Fruit fly (Drosophila melanogaster): Measurements from ENCODE around the gene CG6761.
A peak's percentile ranks its signal among the peaks of the same experiment; 100 is the strongest.

Gene CG6761

DNA sequence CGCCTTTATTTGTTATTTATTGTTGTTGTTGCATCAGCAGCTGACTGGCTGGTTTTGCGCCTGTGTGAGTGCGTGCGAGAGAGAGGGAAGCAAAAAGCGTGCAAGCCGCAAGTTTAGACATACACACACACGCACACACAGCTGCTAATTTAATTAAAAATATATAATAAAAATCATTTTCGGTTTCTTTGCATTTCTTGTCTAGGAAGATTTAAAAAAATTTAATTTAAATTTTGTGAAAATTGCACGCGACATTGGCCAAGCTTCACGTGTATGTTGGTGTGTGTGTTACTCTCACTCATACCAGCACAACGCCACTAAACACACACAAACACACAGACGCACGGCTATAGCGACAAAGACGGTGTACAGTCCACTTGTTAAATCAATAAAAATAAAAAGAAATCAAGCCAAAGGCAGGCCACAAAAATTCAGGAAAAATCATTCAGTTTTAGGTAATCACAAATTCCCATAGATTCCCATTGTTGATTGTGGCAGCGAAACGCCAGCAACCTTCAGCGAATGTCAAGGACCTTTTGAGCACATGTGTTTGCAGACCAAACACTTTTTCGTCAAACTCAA lies 9.8 kb downstream of the CG6761 start:
- no peak for TF ChIP-seq CG11723 (GFP tag; optimal IDR thresholded peaks at IDR 0.05)
- TF ChIP-seq dysf (GFP tag; IDR thresholded peaks at IDR 0.05), result no peak
- no peak for TF ChIP-seq Meics (GFP tag; optimal IDR thresholded peaks at IDR 0.05)
- TF ChIP-seq CG34224 (GFP tag; IDR thresholded peaks at IDR 0.05; ENCODE audit: partially characterized antibody), result no peak
- TF ChIP-seq CG1647 (GFP tag; optimal IDR thresholded peaks at IDR 0.05), result no peak
- peak; percentile 36 for TF ChIP-seq unpg (GFP tag; optimal IDR thresholded peaks at IDR 0.05)
- TF ChIP-seq odd (GFP tag; optimal IDR thresholded peaks at IDR 0.05), result no peak
- peak; percentile 60; the same call in 1 of the 2 replicates for TF ChIP-seq CG32532 (GFP tag; IDR thresholded peaks at IDR 0.05)
- TF ChIP-seq CG4360 (GFP tag; IDR thresholded peaks at IDR 0.05), result peak; percentile 67
- TF ChIP-seq CG10366 (GFP tag; IDR thresholded peaks at IDR 0.05), result peak; percentile 37; the same call in 1 of the 2 replicates
- peak; percentile 31; the same call in 1 of the 2 replicates for TF ChIP-seq onecut (GFP tag; IDR thresholded peaks at IDR 0.05)
- peak; percentile 56; the same call in 1 of the 2 replicates for TF ChIP-seq Xrp1 (GFP tag; IDR thresholded peaks at IDR 0.05)
- no peak for TF ChIP-seq CG12744 (GFP tag; optimal IDR thresholded peaks at IDR 0.05)
- 0 out of 2 replicates have a peak, but pooled peaks have one; percentile 8 for TF ChIP-seq CG14667 (GFP tag; IDR thresholded peaks at IDR 0.05)
- no peak for TF ChIP-seq dati (GFP tag; IDR thresholded peaks at IDR 0.05)
- 0 out of 3 replicates have a peak, but pooled peaks have one; percentile 39 for TF ChIP-seq CG3726 (GFP tag; IDR thresholded peaks at IDR 0.05)
- 0 out of 2 replicates have a peak, but pooled peaks have one; percentile 20 for TF ChIP-seq ssp (GFP tag; IDR thresholded peaks at IDR 0.05)
- TF ChIP-seq wor (GFP tag; IDR thresholded peaks at IDR 0.05), result peak; percentile 37; the same call in 1 of the 2 replicates
- peak in 1 of 2 experiments; percentile 30 for TF ChIP-seq crp (GFP tag; optimal IDR thresholded peaks at IDR 0.05)
- TF ChIP-seq Trl (optimal IDR thresholded peaks at IDR 0.05), result peak in 1 of 2 experiments; percentile 2
- no peak for TF ChIP-seq Trl (GFP tag; optimal IDR thresholded peaks at IDR 0.05)
- 0 out of 2 replicates have a peak, but pooled peaks have one; percentile 16 for TF ChIP-seq CG32767 (GFP tag; IDR thresholded peaks at IDR 0.05)
- TF ChIP-seq CG2712 (tag; optimal IDR thresholded peaks at IDR 0.05), result peak; percentile 7
- TF ChIP-seq Blimp-1 (GFP tag; optimal IDR thresholded peaks at IDR 0.05), result peak; percentile 3
- peak; percentile 38; the same call in 1 of the 2 replicates for TF ChIP-seq slbo (GFP tag; IDR thresholded peaks at IDR 0.05)
- peak; percentile 57; the same call in 1 of the 2 replicates for TF ChIP-seq stc (GFP tag; IDR thresholded peaks at IDR 0.05)
- 0 out of 2 replicates have a peak, but pooled peaks have one; percentile 21 for TF ChIP-seq ttk (GFP tag; IDR thresholded peaks at IDR 0.05)
- no peak for TF ChIP-seq CG4730 (GFP tag; IDR thresholded peaks at IDR 0.05)
- peak in 1 of 2 experiments; percentile 31 for TF ChIP-seq bsh (GFP tag; optimal IDR thresholded peaks at IDR 0.05)
- TF ChIP-seq Ada2b (GFP tag; IDR thresholded peaks at IDR 0.05), result 0 out of 2 replicates have a peak, but pooled peaks have one; percentile 28
- TF ChIP-seq ken (GFP tag; IDR thresholded peaks at IDR 0.05), result 0 out of 3 replicates have a peak, but pooled peaks have one; percentile 44
- TF ChIP-seq prd (optimal IDR thresholded peaks at IDR 0.05), result no peak
- TF ChIP-seq prd (GFP tag; IDR thresholded peaks at IDR 0.05), result peak; percentile 43; the same call in 2 of the 3 replicates
- peak; percentile 71 for TF ChIP-seq sens (GFP tag)
- TF ChIP-seq peb (GFP tag; IDR thresholded peaks at IDR 0.05), result 0 out of 2 replicates have a peak, but pooled peaks have one; percentile 26
- TF ChIP-seq Dbx (GFP tag; IDR thresholded peaks at IDR 0.05), result 0 out of 3 replicates have a peak, but pooled peaks have one; percentile 6
- TF ChIP-seq gem (tag; optimal IDR thresholded peaks at IDR 0.05), result peak; percentile 45
- peak; percentile 24; the same call in 1 of the 2 replicates for TF ChIP-seq vvl (GFP tag; IDR thresholded peaks at IDR 0.05)
- TF ChIP-seq CTCF (GFP tag; optimal IDR thresholded peaks at IDR 0.05), result no peak
- peak; percentile 5; the same call in 1 of the 2 replicates for TF ChIP-seq CG9215 (GFP tag; IDR thresholded peaks at IDR 0.05)
- no peak for TF ChIP-seq CG8944 (GFP tag; optimal IDR thresholded peaks at IDR 0.05)
- no peak for TF ChIP-seq CG16863 (GFP tag; optimal IDR thresholded peaks at IDR 0.05)
- TF ChIP-seq CG14014 (GFP tag; IDR thresholded peaks at IDR 0.05), result peak; percentile 40
- 0 out of 2 replicates have a peak, but pooled peaks have one; percentile 35 for TF ChIP-seq wdn (GFP tag; IDR thresholded peaks at IDR 0.05)
- TF ChIP-seq cg (GFP tag; optimal IDR thresholded peaks at IDR 0.05), result peak; percentile 76
- peak; percentile 44; the same call in 1 of the 2 replicates for TF ChIP-seq CG17328 (GFP tag; IDR thresholded peaks at IDR 0.05)
- peak; percentile 52; the same call in 1 of the 3 replicates for TF ChIP-seq CG6791 (GFP tag; IDR thresholded peaks at IDR 0.05; ENCODE audit: partially characterized antibody)
- TF ChIP-seq ranshi (GFP tag; IDR thresholded peaks at IDR 0.05), result 0 out of 2 replicates have a peak, but pooled peaks have one; percentile 9
- TF ChIP-seq CG31441 (GFP tag; IDR thresholded peaks at IDR 0.05), result no peak
- TF ChIP-seq Hmr (GFP tag; optimal IDR thresholded peaks at IDR 0.05), result peak; percentile 19
